Worm (Caenorhabditis elegans): ENCODE measurements around the gene K09C6.7.
"Not testable (repeated sequence)": the region's sequence is repeated elsewhere in the genome, so short reads cannot be mapped to it uniquely, and the experiment has no call there.

The K09C6.7 gene

ce11 chrV:838984-839471 lies at the start of gene K09C6.7, which contains the start of gene K09C6.10:
K09C6.7 (minus strand) TSS chrV:839084.
K09C6.10 (plus strand) TSS chrV:839421.
- TF ChIP-seq tag-97 (GFP tag; IDR thresholded peaks at IDR 0.05); ceh-44 (GFP tag; IDR thresholded peaks at IDR 0.05); nhr-10 (tag; optimal IDR thresholded peaks at IDR 0.05): not testable (repeated sequence)

ce11 chrV:884324-884723 lies 45.4 kb upstream of the K09C6.7 start, which contains the start of gene srj-38:
srj-38 (minus strand) TSS chrV:884424.
- no peak for TF ChIP-seq lin-39 (tag; optimal IDR thresholded peaks at IDR 0.05)
- TF ChIP-seq ceh-62 (tag; optimal IDR thresholded peaks at IDR 0.05): no peak
- no peak for TF ChIP-seq ctbp-1 (GFP tag; IDR thresholded peaks at IDR 0.05)
- no peak for TF ChIP-seq fos-1 (tag; optimal IDR thresholded peaks at IDR 0.05)
- TF ChIP-seq F44E2.7 (GFP tag; IDR thresholded peaks at IDR 0.05): no peak
- no peak for TF ChIP-seq nhr-76 (tag; optimal IDR thresholded peaks at IDR 0.05)
- TF ChIP-seq sdz-12 (GFP tag; optimal IDR thresholded peaks at IDR 0.05): no peak
- no peak for TF ChIP-seq F26F4.8 (GFP tag; conservative IDR thresholded peaks at IDR 0.05)
- TF ChIP-seq R02D3.7 (tag; optimal IDR thresholded peaks at IDR 0.05): no peak
- TF ChIP-seq ceh-28 (tag; optimal IDR thresholded peaks at IDR 0.05): no peak
- TF ChIP-seq mdl-1 (tag; optimal IDR thresholded peaks at IDR 0.05): no peak

ce11 chrV:879171-879570 lies 40.3 kb upstream of the K09C6.7 start, which contains the start of gene srg-53:
srg-53 (plus strand) TSS chrV:879471.
- TF ChIP-seq nhr-76 (tag; optimal IDR thresholded peaks at IDR 0.05) (no peak), fkh-10 (GFP tag; optimal IDR thresholded peaks at IDR 0.05) (no peak), aha-1 (tag) (no peak), snpc-4 (tag; optimal IDR thresholded peaks at IDR 0.05) (no peak), ZK546.5 (tag; optimal IDR thresholded peaks at IDR 0.05) (no peak), aly-2 (tag; optimal IDR thresholded peaks at IDR 0.05) (no peak), daf-12 (tag; optimal IDR thresholded peaks at IDR 0.05) (no peak), zip-11 (GFP tag; IDR thresholded peaks at IDR 0.05) (no peak), ctbp-1 (GFP tag; IDR thresholded peaks at IDR 0.05) (no peak), F37D6.2 (tag; optimal IDR thresholded peaks at IDR 0.05) (no peak), zag-1 (tag; optimal IDR thresholded peaks at IDR 0.05) (no peak), Y48G9A.11 (GFP tag; IDR thresholded peaks at IDR 0.05) (no peak), nhr-111 (GFP tag; optimal IDR thresholded peaks at IDR 0.05) (no peak), lin-38 (GFP tag; IDR thresholded peaks at IDR 0.05) (no peak), gei-8 (GFP tag; optimal IDR thresholded peaks at IDR 0.05) (no peak), F49E8.2 (tag; optimal IDR thresholded peaks at IDR 0.05; ENCODE audit: borderline replicate concordance) (no peak), T26A8.4 (GFP tag; IDR thresholded peaks at IDR 0.05) (no peak), madf-9 (GFP tag; conservative IDR thresholded peaks at IDR 0.05) (no peak)

- TF ChIP-seq spr-1 (tag; optimal IDR thresholded peaks at IDR 0.05) (no peak), unc-39 (tag; optimal IDR thresholded peaks at IDR 0.05) (no peak), attf-4 (tag; optimal IDR thresholded peaks at IDR 0.05) (no peak), aha-1 (tag) (no peak), madf-9 (GFP tag; conservative IDR thresholded peaks at IDR 0.05) (no peak), nhr-237 (tag; optimal IDR thresholded peaks at IDR 0.05) (no peak), ceh-28 (tag; optimal IDR thresholded peaks at IDR 0.05) (no peak), skn-1 (tag; optimal IDR thresholded peaks at IDR 0.05) (no peak), ceh-82 (tag; optimal IDR thresholded peaks at IDR 0.05) (no peak), hif-1 (tag; optimal IDR thresholded peaks at IDR 0.05) (no peak), ztf-7 (tag; optimal IDR thresholded peaks at IDR 0.05) (no peak), saeg-2 (GFP tag; IDR thresholded peaks at IDR 0.05) (no peak), mxl-2 (GFP tag; conservative IDR thresholded peaks at IDR 0.05) (no peak), unc-130 (GFP tag; optimal IDR thresholded peaks at IDR 0.05) (no peak), mdl-1 (tag; optimal IDR thresholded peaks at IDR 0.05) (no peak), nhr-10 (tag; optimal IDR thresholded peaks at IDR 0.05) (no peak), dmd-6 (GFP tag; IDR thresholded peaks at IDR 0.05) (no peak), nhr-102 (tag; optimal IDR thresholded peaks at IDR 0.05) (no peak)
Measured at ce11 chrV:878567-878966, 39.7 kb upstream of the K09C6.7 start, which contains the start of gene T02B11.8. T02B11.8 (minus strand) TSS chrV:878667.
